Worm (Caenorhabditis elegans) whole organism, midembryonic: ENCODE measurements around the gene upb-1.

ENCODE experiments used
- T22C8.4 ChIP-seq: fragments of 200-800 bp; sonication (Bioruptor generic); IDR thresholded peaks from 2 replicates; pipeline ENCODE4 v1.3.6; 2022; ENCODE audit warnings: missing genetic modification characterization, missing compliant biosample characterization
- cog-1 ChIP-seq: sonication (generic microtip); optimal IDR thresholded peaks from 2 replicates; lab custom pipeline; 2016; ENCODE audit warnings: missing genetic modification characterization, missing compliant biosample characterization
- flt-1 ChIP-seq: fragments of 200-800 bp; sonication (Bioruptor generic); IDR thresholded peaks from 2 replicates; pipeline ENCODE4 v1.3.6; 2022; ENCODE audit warnings: missing genetic modification characterization, missing compliant biosample characterization
- klf-2 ChIP-seq: fragments of 200-800 bp; sonication (Bioruptor generic); conservative IDR thresholded peaks from 2 replicates; pipeline ENCODE4 v1.3.6; 2022; ENCODE audit warnings: missing genetic modification reagents, missing genetic modification characterization, missing compliant biosample characterization
- med-1 ChIP-seq: sonication (generic microtip); optimal IDR thresholded peaks from 2 replicates; lab custom pipeline; 2017; ENCODE audit warnings: missing genetic modification characterization, mild to moderate bottlenecking, missing compliant biosample characterization, antibody characterized with exemption, missing genetic modification reagents; ENCODE audit not compliant: insufficient read depth
- ref-1 ChIP-seq: fragments of 200-800 bp; sonication (Bioruptor generic); conservative IDR thresholded peaks from 2 replicates; pipeline ENCODE4 v1.3.6; 2022; ENCODE audit warnings: missing genetic modification reagents, missing genetic modification characterization, missing compliant biosample characterization
- tab-1 ChIP-seq: fragments of 200-800 bp; sonication (Bioruptor generic); IDR thresholded peaks from 2 replicates; pipeline ENCODE4 v1.3.6; 2022; ENCODE audit warnings: missing genetic modification characterization, missing compliant biosample characterization
- ztf-23 ChIP-seq: fragments of 200-800 bp; sonication (Bioruptor generic); IDR thresholded peaks from 2 replicates; pipeline ENCODE4 v1.3.6; 2022; ENCODE audit warnings: missing genetic modification reagents, missing genetic modification characterization, missing compliant biosample characterization
- ztf-29 ChIP-seq: fragments of 200-800 bp; sonication (Bioruptor generic); IDR thresholded peaks from 2 replicates; pipeline ENCODE4 v1.3.6; 2022; ENCODE audit warnings: missing genetic modification reagents, missing genetic modification characterization, missing compliant biosample characterization

Gene upb-1

ce11 chrII:6259867-6260266 lies 30.0 kb downstream of the upb-1 start, which contains the start of gene F13H8.11:
Gene F13H8.11, minus strand, starts transcription at chrII:6260021.
- TF ChIP-seq flt-1 (GFP tag; lab: Robert Waterston, UW) (no peak), med-1 (GFP tag; lab: Kevin White, UChicago) (no peak), klf-2 (no peak), tab-1 (no peak), T22C8.4 (GFP tag; lab: Robert Waterston, UW) (no peak), ztf-29 (GFP tag; lab: Robert Waterston, UW) (no peak), ref-1 (GFP tag; lab: Robert Waterston, UW) (no peak), ztf-23 (no peak), cog-1 (no peak)

ce11 chrII:6257220-6257877 lies 32.5 kb downstream of the upb-1 start:
- no peak for TF ChIP-seq med-1 (GFP tag; lab: Kevin White, UChicago)

ce11 chrII:6256024-6256423 lies 33.9 kb downstream of the upb-1 start, which contains the start of gene F13H8.5:
Gene F13H8.5, minus strand, starts transcription at chrII:6256124.
- TF ChIP-seq klf-2: no peak
- no peak for TF ChIP-seq tab-1
- TF ChIP-seq med-1 (GFP tag; lab: Kevin White, UChicago): no peak
- no peak for TF ChIP-seq ztf-23
- TF ChIP-seq cog-1: no peak
- no peak for TF ChIP-seq T22C8.4 (GFP tag; lab: Robert Waterston, UW)
- TF ChIP-seq ztf-29 (GFP tag; lab: Robert Waterston, UW): no peak
- no peak for TF ChIP-seq flt-1 (GFP tag; lab: Robert Waterston, UW)
- TF ChIP-seq ref-1 (GFP tag; lab: Robert Waterston, UW): no peak

ce11 chrII:6252707-6253106 lies 37.2 kb downstream of the upb-1 start:
- TF ChIP-seq ztf-29 (GFP tag; lab: Robert Waterston, UW): no peak
- no peak for TF ChIP-seq ref-1 (GFP tag; lab: Robert Waterston, UW)
- TF ChIP-seq tab-1: no peak
- TF ChIP-seq flt-1 (GFP tag; lab: Robert Waterston, UW): no peak
- TF ChIP-seq klf-2: no peak
- TF ChIP-seq T22C8.4 (GFP tag; lab: Robert Waterston, UW): no peak
- TF ChIP-seq cog-1: no peak
- TF ChIP-seq ztf-23: no peak

ce11 chrII:6250782-6251461 lies 39.0 kb downstream of the upb-1 start, which contains the start of gene phb-2:
Gene phb-2, plus strand, starts transcription at chrII:6251411.
- 0 out of 2 replicates have a peak, but pooled peaks have one; percentile 51 for TF ChIP-seq flt-1 (GFP tag; lab: Robert Waterston, UW)
- TF ChIP-seq tab-1: no peak

- no peak; the same call in 1 of the 2 replicates for TF ChIP-seq T22C8.4 (GFP tag; lab: Robert Waterston, UW)
- peak; percentile 92 for TF ChIP-seq flt-1 (GFP tag; lab: Robert Waterston, UW)
- TF ChIP-seq klf-2: peak; percentile 71
- TF ChIP-seq ref-1 (GFP tag; lab: Robert Waterston, UW): peak; percentile 83
- TF ChIP-seq cog-1: peak; percentile 43
- peak; percentile 66 for TF ChIP-seq ztf-29 (GFP tag; lab: Robert Waterston, UW)
- TF ChIP-seq ztf-23: peak; percentile 90
- TF ChIP-seq tab-1: peak; percentile 91
- peak; percentile 20 for TF ChIP-seq med-1 (GFP tag; lab: Kevin White, UChicago)
These were observed 41.4 kb downstream of the upb-1 start for ce11 chrII:6248503-6248902.

ce11 chrII:6248029-6248428 lies 41.9 kb downstream of the upb-1 start:
- TF ChIP-seq tab-1 (no peak), flt-1 (GFP tag; lab: Robert Waterston, UW) (no peak), T22C8.4 (GFP tag; lab: Robert Waterston, UW) (no peak), med-1 (GFP tag; lab: Kevin White, UChicago) (no peak), ref-1 (GFP tag; lab: Robert Waterston, UW) (no peak), ztf-23 (no peak), ztf-29 (GFP tag; lab: Robert Waterston, UW) (no peak), klf-2 (no peak), cog-1 (no peak)

ce11 chrII:6247011-6247410 lies 42.9 kb downstream of the upb-1 start, which contains the start of gene T24H7.2:
Gene T24H7.2, plus strand, starts transcription at chrII:6247311.
- TF ChIP-seq tab-1 (no peak), flt-1 (GFP tag; lab: Robert Waterston, UW) (no peak), med-1 (GFP tag; lab: Kevin White, UChicago) (no peak), ztf-29 (GFP tag; lab: Robert Waterston, UW) (no peak), ref-1 (GFP tag; lab: Robert Waterston, UW) (no peak), ztf-23 (no peak)

- TF ChIP-seq T22C8.4 (GFP tag; lab: Robert Waterston, UW) (no peak), tab-1 (no peak), ztf-29 (GFP tag; lab: Robert Waterston, UW) (no peak), ztf-23 (no peak), cog-1 (no peak), ref-1 (GFP tag; lab: Robert Waterston, UW) (no peak), med-1 (GFP tag; lab: Kevin White, UChicago) (no peak), flt-1 (GFP tag; lab: Robert Waterston, UW) (no peak)
These were observed 43.8 kb downstream of the upb-1 start, which contains the start of gene lelo-1 for ce11 chrII:6246054-6246453. Gene lelo-1, plus strand, starts transcription at chrII:6246354.

- no peak for TF ChIP-seq klf-2
- no peak for TF ChIP-seq flt-1 (GFP tag; lab: Robert Waterston, UW)
- TF ChIP-seq ref-1 (GFP tag; lab: Robert Waterston, UW): no peak
- TF ChIP-seq ztf-23: no peak
- TF ChIP-seq ztf-29 (GFP tag; lab: Robert Waterston, UW): no peak
These were observed 44.6 kb downstream of the upb-1 start, which contains the start of gene blos-4 for ce11 chrII:6245199-6245702. Gene blos-4, plus strand, starts transcription at chrII:6245249.
